Fruit fly (Drosophila melanogaster): ENCODE results near the gene Ype.
A peak's percentile ranks its signal among the peaks of the same experiment; 100 is the strongest.

Ype gene

dm6 chrX:13412941-13413613, 25.9 kb upstream of the Ype start, which contains the start of the genes CG1998 and Set2 (continued):
- no peak for TF ChIP-seq stc (GFP tag; IDR thresholded peaks at IDR 0.05)
- peak; percentile 43 for TF ChIP-seq bigmax (GFP tag; optimal IDR thresholded peaks at IDR 0.05)
- no peak for TF ChIP-seq CG3281 (GFP tag; optimal IDR thresholded peaks at IDR 0.05)
- TF ChIP-seq CG3847 (GFP tag; IDR thresholded peaks at IDR 0.05) = peak; percentile 88
- no peak for TF ChIP-seq D19B (GFP tag; optimal IDR thresholded peaks at IDR 0.05)
- peak; percentile 15 for TF ChIP-seq Sin3A (optimal IDR thresholded peaks at IDR 0.05)
- peak; percentile 95 for TF ChIP-seq Ets65A (GFP tag)
- no peak for TF ChIP-seq CG6654 (GFP tag; optimal IDR thresholded peaks at IDR 0.05)
- no peak for TF ChIP-seq CG3726 (GFP tag; IDR thresholded peaks at IDR 0.05)
- TF ChIP-seq ci (GFP tag; IDR thresholded peaks at IDR 0.05) = peak; percentile 72
- peak; percentile 83 for TF ChIP-seq YL-1 (GFP tag; optimal IDR thresholded peaks at IDR 0.05)
- TF ChIP-seq Spps (tag; optimal IDR thresholded peaks at IDR 0.05) = no peak
- TF ChIP-seq CG12769 (tag; optimal IDR thresholded peaks at IDR 0.05) = no peak
- TF ChIP-seq CG16815 (GFP tag; optimal IDR thresholded peaks at IDR 0.05) = no peak
- no peak for TF ChIP-seq CG10431 (GFP tag; optimal IDR thresholded peaks at IDR 0.05)
- peak; percentile 32 for TF ChIP-seq CG10543 (GFP tag; optimal IDR thresholded peaks at IDR 0.05)
- peak; percentile 85 for TF ChIP-seq CG1603 (tag; optimal IDR thresholded peaks at IDR 0.05)
- no peak for TF ChIP-seq otp (GFP tag; IDR thresholded peaks at IDR 0.05)
- TF ChIP-seq fd3F (GFP tag; optimal IDR thresholded peaks at IDR 0.05) = no peak
- no peak; the same call in 1 of the 2 replicates for TF ChIP-seq Adf1 (GFP tag; IDR thresholded peaks at IDR 0.05)
- TF ChIP-seq Fer2 (tag; optimal IDR thresholded peaks at IDR 0.05) = no peak
- TF ChIP-seq CG8359 (GFP tag; optimal IDR thresholded peaks at IDR 0.05; ENCODE audit: borderline replicate concordance) = no peak
- TF ChIP-seq Hsf (GFP tag; optimal IDR thresholded peaks at IDR 0.05) = peak; percentile 11
- TF ChIP-seq jumu (GFP tag; optimal IDR thresholded peaks at IDR 0.05) = peak; percentile 7
- no peak for TF ChIP-seq CG6765 (GFP tag; optimal IDR thresholded peaks at IDR 0.05)
- no peak for TF ChIP-seq hkb (optimal IDR thresholded peaks at IDR 0.05)
- no peak for TF ChIP-seq hkb (GFP tag; IDR thresholded peaks at IDR 0.05)
- TF ChIP-seq CG10654 (GFP tag; optimal IDR thresholded peaks at IDR 0.05) = peak; percentile 10
- TF ChIP-seq Nf-YB (GFP tag; optimal IDR thresholded peaks at IDR 0.05) = peak; percentile 35
- no peak for TF ChIP-seq CG8388 (GFP tag; optimal IDR thresholded peaks at IDR 0.05)
- TF ChIP-seq CkIIα-i1 (GFP tag; IDR thresholded peaks at IDR 0.05) = no peak
- TF ChIP-seq CG7745 (tag; optimal IDR thresholded peaks at IDR 0.05) = no peak
- TF ChIP-seq Jarid2 (GFP tag; optimal IDR thresholded peaks at IDR 0.05) = no peak
- TF ChIP-seq CG13424 (tag; optimal IDR thresholded peaks at IDR 0.05) = peak; percentile 35
- TF ChIP-seq CG3407 (GFP tag; optimal IDR thresholded peaks at IDR 0.05) = no peak
- TF ChIP-seq lola (GFP tag; optimal IDR thresholded peaks at IDR 0.05) = no peak
- no peak for TF ChIP-seq Asciz (GFP tag; optimal IDR thresholded peaks at IDR 0.05)
- no peak for TF ChIP-seq CG10274 (GFP tag; optimal IDR thresholded peaks at IDR 0.05)
- no peak for TF ChIP-seq Sox102F (GFP tag; optimal IDR thresholded peaks at IDR 0.05)
- no peak for TF ChIP-seq fru (optimal IDR thresholded peaks at IDR 0.05)
- TF ChIP-seq CG17186 (GFP tag; optimal IDR thresholded peaks at IDR 0.05) = peak; percentile 68
- TF ChIP-seq odd (GFP tag; optimal IDR thresholded peaks at IDR 0.05) = no peak
- peak; percentile 44; the same call in 1 of the 3 replicates for TF ChIP-seq CG2199 (GFP tag; IDR thresholded peaks at IDR 0.05)
- peak; percentile 66 for TF ChIP-seq trem (tag; optimal IDR thresholded peaks at IDR 0.05)
- TF ChIP-seq Hand (GFP tag; optimal IDR thresholded peaks at IDR 0.05) = no peak
- no peak for TF ChIP-seq CG16863 (GFP tag; optimal IDR thresholded peaks at IDR 0.05)
- peak; percentile 11; the same call in 1 of the 3 replicates for TF ChIP-seq CG34224 (GFP tag; IDR thresholded peaks at IDR 0.05; ENCODE audit: partially characterized antibody)
- peak in 1 of 2 experiments; percentile 29 for TF ChIP-seq crp (GFP tag; optimal IDR thresholded peaks at IDR 0.05)
- TF ChIP-seq HLHmδ (GFP tag; optimal IDR thresholded peaks at IDR 0.05) = peak; percentile 26
- peak; percentile 38 for TF ChIP-seq Dad (GFP tag; optimal IDR thresholded peaks at IDR 0.05)
